Worm (Caenorhabditis elegans) whole organism, L4 larva: Measurements from ENCODE around the gene nlp-45.

Experiments used
- ZK546.5 ChIP-seq, 2 experiments: sonication (generic microtip); optimal IDR thresholded peaks; 2 replicates each; lab custom pipeline; 2017; ENCODE audit warnings: missing biosample characterization in 2 of 2, missing genetic modification characterization in 2 of 2
- ama-1 ChIP-seq: fragments of 150-350 bp; optimal IDR thresholded peaks from 2 replicates; lab custom pipeline; 2014; ENCODE audit warnings: inconsistent platforms, mixed read lengths
- lin-13 ChIP-seq: fragments of 150-350 bp; optimal IDR thresholded peaks from 2 replicates; lab custom pipeline; 2014; ENCODE audit warnings: missing biosample characterization, missing genetic modification reagents, missing genetic modification characterization
- lin-29 ChIP-seq: fragments of 200-800 bp; sonication (Bioruptor generic); IDR thresholded peaks from 2 replicates; pipeline ENCODE4 v1.3.6; 2022; ENCODE audit warnings: missing genetic modification reagents, missing genetic modification characterization, missing compliant biosample characterization
- lsy-2 ChIP-seq, 2 experiments: fragments of 150-350 bp in 1 of 2; sonication (generic microtip) in 1 of 2; optimal IDR thresholded peaks; 2 replicates each; lab custom pipeline; 2014 to 2017; ENCODE audit warnings: missing biosample characterization in 2 of 2, missing genetic modification characterization in 2 of 2
- mep-1 ChIP-seq: fragments of 150-350 bp; sonication (generic microtip); optimal IDR thresholded peaks from 3 replicates; lab custom pipeline; 2014; ENCODE audit warnings: missing biosample characterization, missing genetic modification characterization
- mxl-3 ChIP-seq: fragments of 200-800 bp; sonication (Bioruptor generic); optimal IDR thresholded peaks from 2 replicates; lab custom pipeline; 2018; ENCODE audit warnings: mild to moderate bottlenecking, missing genetic modification characterization, missing compliant biosample characterization
- nhr-11 ChIP-seq: fragments of 150-350 bp; optimal IDR thresholded peaks from 2 replicates; lab custom pipeline; 2014; ENCODE audit warnings: missing biosample characterization, missing genetic modification characterization
- nhr-42 ChIP-seq: fragments of 200-800 bp; sonication (Bioruptor generic); IDR thresholded peaks from 2 replicates; pipeline ENCODE4 v1.3.6; 2022; ENCODE audit warnings: missing genetic modification characterization, missing compliant biosample characterization
- pqm-1 ChIP-seq: sonication (generic microtip); optimal IDR thresholded peaks from 2 replicates; lab custom pipeline; 2017; ENCODE audit warnings: missing biosample characterization, missing genetic modification characterization
- sdz-12 ChIP-seq: fragments of 200-800 bp; sonication (Bioruptor generic); optimal IDR thresholded peaks from 2 replicates; lab custom pipeline; 2018; ENCODE audit warnings: mild to moderate bottlenecking, missing genetic modification characterization, missing compliant biosample characterization
- skn-1 ChIP-seq: fragments of 150-350 bp; optimal IDR thresholded peaks from 2 replicates; lab custom pipeline; 2014; ENCODE audit warnings: missing biosample characterization, missing genetic modification characterization

- TF ChIP-seq sdz-12: no peak
- no peak for TF ChIP-seq ama-1 (lab: Kevin White, UChicago)
- TF ChIP-seq lin-29 (GFP tag; lab: Robert Waterston, UW): no peak
- no peak for TF ChIP-seq lin-13 (GFP tag; lab: Kevin White, UChicago)
- TF ChIP-seq ZK546.5 (tag; optimal IDR thresholded peaks at IDR 0.05; lab: Kevin White, UChicago): no peak
- TF ChIP-seq pqm-1 (tag; lab: Kevin White, UChicago): no peak
- TF ChIP-seq nhr-11: no peak
- no peak for TF ChIP-seq mep-1 (tag; lab: Kevin White, UChicago)
- TF ChIP-seq mxl-3 (GFP tag; lab: Kevin White, UChicago): no peak
- no peak for TF ChIP-seq nhr-42 (GFP tag; lab: Robert Waterston, UW)
- TF ChIP-seq skn-1 (tag; lab: Kevin White, UChicago): no peak
- no peak for TF ChIP-seq lsy-2 (tag; optimal IDR thresholded peaks at IDR 0.05; lab: Kevin White, UChicago)
These were observed 21.3 kb downstream of the nlp-45 start for ce11 chrX:2316859-2317258.
